Fruit fly (Drosophila melanogaster): ENCODE results near the gene HP4.

HP4 gene

DNA sequence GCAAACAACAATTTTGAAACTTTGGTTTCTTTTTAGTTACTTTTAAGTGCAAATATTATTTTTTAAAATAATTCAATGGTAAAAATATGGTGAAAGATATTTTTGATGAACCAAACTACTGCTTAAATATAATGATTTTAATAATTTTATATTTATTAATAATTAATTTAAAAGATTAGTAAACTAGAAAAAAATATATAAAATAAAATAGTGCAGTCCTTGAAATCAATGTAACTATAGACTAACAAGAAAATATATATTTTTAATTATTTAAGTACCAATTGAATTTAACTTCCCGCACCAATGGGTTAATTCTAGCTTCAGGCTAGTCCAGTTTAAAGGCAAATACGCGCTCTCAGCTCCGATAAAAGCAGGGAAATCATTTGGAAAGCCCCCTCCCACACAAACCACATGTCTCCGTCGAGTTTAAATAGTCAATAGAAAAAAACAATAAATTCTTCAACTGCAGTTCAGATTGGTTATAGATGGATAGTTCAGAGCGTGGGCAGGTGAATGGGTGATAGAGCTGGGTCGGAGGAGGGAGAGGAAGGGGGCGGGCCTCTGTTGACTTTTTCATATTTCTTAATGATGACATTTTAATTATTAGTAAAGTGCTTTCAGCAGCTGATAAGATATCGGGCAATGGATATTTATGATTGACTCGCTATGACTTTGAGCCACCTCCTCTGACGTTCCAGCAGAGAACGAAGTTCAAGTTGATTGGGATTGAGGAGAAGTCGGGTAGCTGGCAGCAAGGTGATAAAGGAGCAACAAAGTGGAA, 13.8 kb downstream of the HP4 start (continued):
- TF ChIP-seq CG14965 (GFP tag; optimal IDR thresholded peaks at IDR 0.05; ENCODE audit: borderline replicate concordance): no peak
- TF ChIP-seq B-H2 (GFP tag; optimal IDR thresholded peaks at IDR 0.05): no peak
- no peak for TF ChIP-seq emc (GFP tag; optimal IDR thresholded peaks at IDR 0.05)
- TF ChIP-seq sens (GFP tag): peak; percentile 71
- TF ChIP-seq sqz (GFP tag; optimal IDR thresholded peaks at IDR 0.05): peak; percentile 63
- TF ChIP-seq Xrp1 (GFP tag; IDR thresholded peaks at IDR 0.05): peak; percentile 40; the same call in 1 of the 2 replicates
- TF ChIP-seq dmrt11E (tag; optimal IDR thresholded peaks at IDR 0.05): peak; percentile 16
- TF ChIP-seq prd (optimal IDR thresholded peaks at IDR 0.05): no peak
- TF ChIP-seq prd (GFP tag; IDR thresholded peaks at IDR 0.05): no peak
- no peak for TF ChIP-seq disco-r (GFP tag; optimal IDR thresholded peaks at IDR 0.05)
- no peak for TF ChIP-seq CG4730 (GFP tag; IDR thresholded peaks at IDR 0.05)
- TF ChIP-seq crol (GFP tag; IDR thresholded peaks at IDR 0.05): peak; percentile 88
- TF ChIP-seq CG12659 (GFP tag; optimal IDR thresholded peaks at IDR 0.05): peak; percentile 23
- TF ChIP-seq kni (GFP tag; optimal IDR thresholded peaks at IDR 0.05): peak; percentile 33
- no peak for TF ChIP-seq CG18011 (GFP tag; optimal IDR thresholded peaks at IDR 0.05)
- peak; percentile 58; the same call in 1 of the 2 replicates for TF ChIP-seq CG31441 (GFP tag; IDR thresholded peaks at IDR 0.05)
- no peak for TF ChIP-seq Sry-β (GFP tag; optimal IDR thresholded peaks at IDR 0.05)
- peak; percentile 57 for TF ChIP-seq CG17829 (tag; optimal IDR thresholded peaks at IDR 0.05)
- TF ChIP-seq nerfin-1 (tag; optimal IDR thresholded peaks at IDR 0.05): peak; percentile 8
- TF ChIP-seq CG13624 (GFP tag; optimal IDR thresholded peaks at IDR 0.05): no peak
- TF ChIP-seq oc (tag; optimal IDR thresholded peaks at IDR 0.05): no peak
- peak; percentile 29 for TF ChIP-seq Sox102F (GFP tag; optimal IDR thresholded peaks at IDR 0.05)
- TF ChIP-seq CG1024 (GFP tag; IDR thresholded peaks at IDR 0.05): no peak
- no peak for TF ChIP-seq p53 (GFP tag; optimal IDR thresholded peaks at IDR 0.05)
- peak; percentile 7 for TF ChIP-seq bcd (GFP tag; optimal IDR thresholded peaks at IDR 0.05)
- TF ChIP-seq BEAF-32 (GFP tag; optimal IDR thresholded peaks at IDR 0.05): no peak
- peak; percentile 86 for TF ChIP-seq CG18262 (tag; optimal IDR thresholded peaks at IDR 0.05)
- no peak for TF ChIP-seq CG33213 (GFP tag; optimal IDR thresholded peaks at IDR 0.05)
- 0 out of 3 replicates have a peak, but pooled peaks have one; percentile 37 for TF ChIP-seq sr (GFP tag; IDR thresholded peaks at IDR 0.05)
- TF ChIP-seq CG10979 (tag; optimal IDR thresholded peaks at IDR 0.05): peak; percentile 48
- TF ChIP-seq Sox100B (GFP tag; optimal IDR thresholded peaks at IDR 0.05): peak; percentile 54
- peak; percentile 33 for TF ChIP-seq CG12391 (tag; optimal IDR thresholded peaks at IDR 0.05)
- TF ChIP-seq CG33557 (GFP tag; optimal IDR thresholded peaks at IDR 0.05): peak; percentile 3
- no peak for TF ChIP-seq CG10462 (GFP tag; optimal IDR thresholded peaks at IDR 0.05)
- peak; percentile 26 for TF ChIP-seq CG9437 (GFP tag; optimal IDR thresholded peaks at IDR 0.05)
- TF ChIP-seq CG7556 (GFP tag; optimal IDR thresholded peaks at IDR 0.05): peak; percentile 52
- no peak for TF ChIP-seq Doc2 (GFP tag; IDR thresholded peaks at IDR 0.05)
- peak; percentile 11 for TF ChIP-seq Meics (GFP tag; optimal IDR thresholded peaks at IDR 0.05)
- peak; percentile 18 for TF ChIP-seq twi (tag; optimal IDR thresholded peaks at IDR 0.05)
- no peak for TF ChIP-seq CG18599 (GFP tag; optimal IDR thresholded peaks at IDR 0.05)
- TF ChIP-seq phol (tag; optimal IDR thresholded peaks at IDR 0.05): peak; percentile 54
- TF ChIP-seq Trl (optimal IDR thresholded peaks at IDR 0.05): no peak
- TF ChIP-seq Trl (GFP tag; optimal IDR thresholded peaks at IDR 0.05): no peak
- TF ChIP-seq Hey (tag; optimal IDR thresholded peaks at IDR 0.05): no peak
- TF ChIP-seq ATbp (GFP tag; optimal IDR thresholded peaks at IDR 0.05): peak; percentile 17
- TF ChIP-seq CG2129 (GFP tag; IDR thresholded peaks at IDR 0.05; ENCODE audit: partially characterized antibody): no peak
- TF ChIP-seq Ssrp (tag; optimal IDR thresholded peaks at IDR 0.05): peak; percentile 14
- TF ChIP-seq caup (GFP tag; optimal IDR thresholded peaks at IDR 0.05; ENCODE audit: severe bottlenecking): no peak
- TF ChIP-seq ewg (GFP tag; optimal IDR thresholded peaks at IDR 0.05): no peak

Measured in whole organism, embryonic.